Fruit fly (Drosophila melanogaster) whole organism, embryonic: ENCODE results near the gene Hrd3.
A peak's percentile ranks its signal among the peaks of the same experiment; 100 is the strongest.

ENCODE experiments used
- Aef1 ChIP-seq: fragments of 200-800 bp; sonication (Bioruptor generic); IDR thresholded peaks from 3 replicates; pipeline ENCODE4 v1.3.6; 2022; ENCODE audit warnings: missing biosample characterization, missing genetic modification characterization
- Antp ChIP-seq: fragments of 200-800 bp; sonication (Bioruptor generic); optimal IDR thresholded peaks from 3 replicates; lab custom pipeline; 2016; ENCODE audit warnings: missing biosample characterization, missing genetic modification characterization
- CG10366 ChIP-seq: fragments of 200-800 bp; sonication (Bioruptor generic); IDR thresholded peaks from 2 replicates; pipeline ENCODE4 v1.3.6; 2022; ENCODE audit warnings: missing biosample characterization, missing genetic modification characterization
- CG1233 ChIP-seq: fragments of 200-800 bp; sonication (Bioruptor generic); optimal IDR thresholded peaks from 4 replicates; lab custom pipeline; 2018; ENCODE audit warnings: missing biosample characterization, mild to moderate bottlenecking, missing genetic modification characterization
- CG12391 ChIP-seq: fragments of 200-800 bp; sonication (Bioruptor generic); optimal IDR thresholded peaks from 3 replicates; lab custom pipeline; 2018; ENCODE audit warnings: missing biosample characterization, mild to moderate bottlenecking, missing genetic modification characterization, moderate library complexity
- CG12744 ChIP-seq: fragments of 200-800 bp; sonication (Bioruptor generic); optimal IDR thresholded peaks from 2 replicates; lab custom pipeline; 2016; ENCODE audit warnings: missing biosample characterization, missing genetic modification characterization
- CG13624 ChIP-seq: fragments of 200-800 bp; sonication (Bioruptor generic); optimal IDR thresholded peaks from 2 replicates; lab custom pipeline; 2016; ENCODE audit warnings: missing biosample characterization, missing genetic modification characterization
- CG14050 ChIP-seq: fragments of 200-800 bp; sonication (Bioruptor generic); IDR thresholded peaks from 3 replicates; pipeline ENCODE4 v1.3.6; 2022; ENCODE audit warnings: missing biosample characterization, missing genetic modification characterization
- CG14441 ChIP-seq: fragments of 200-800 bp; sonication (Bioruptor generic); IDR thresholded peaks from 2 replicates; pipeline ENCODE4 v1.3.6; 2022; ENCODE audit warnings: missing biosample characterization, missing genetic modification characterization
- CG14860 ChIP-seq: fragments of 200-800 bp; sonication (Bioruptor generic); IDR thresholded peaks from 3 replicates; pipeline ENCODE4 v1.3.6; 2022; ENCODE audit warnings: missing biosample characterization, missing genetic modification characterization; ENCODE audit not compliant: partially characterized antibody
- CG15601 ChIP-seq: fragments of 200-800 bp; sonication (Bioruptor generic); optimal IDR thresholded peaks from 3 replicates; lab custom pipeline; 2019; ENCODE audit warnings: missing biosample characterization, mild to moderate bottlenecking, missing genetic modification characterization, moderate library complexity
- CG17912 ChIP-seq: fragments of 200-800 bp; sonication (Bioruptor generic); optimal IDR thresholded peaks from 2 replicates; lab custom pipeline; 2018; ENCODE audit warnings: missing biosample characterization, mild to moderate bottlenecking, missing genetic modification characterization
- CG3065 ChIP-seq: fragments of 200-800 bp; sonication (Bioruptor generic); optimal IDR thresholded peaks from 2 replicates; lab custom pipeline; 2016; ENCODE audit warnings: missing biosample characterization, missing genetic modification characterization
- CG33557 ChIP-seq: fragments of 200-800 bp; sonication (Bioruptor generic); optimal IDR thresholded peaks from 2 replicates; lab custom pipeline; 2019; ENCODE audit warnings: missing biosample characterization, mild to moderate bottlenecking, missing genetic modification characterization, moderate library complexity
- CG3838 ChIP-seq: fragments of 200-800 bp; sonication (Bioruptor generic); optimal IDR thresholded peaks from 3 replicates; lab custom pipeline; 2016; ENCODE audit warnings: missing biosample characterization, missing genetic modification characterization
- CG4404 ChIP-seq: fragments of 200-800 bp; sonication (Bioruptor generic); IDR thresholded peaks from 2 replicates; pipeline ENCODE4 v1.3.6; 2022; ENCODE audit warnings: missing biosample characterization, missing genetic modification characterization
- CG7372 ChIP-seq: fragments of 200-800 bp; sonication (Bioruptor generic); IDR thresholded peaks from 2 replicates; pipeline ENCODE4 v1.3.6; 2022; ENCODE audit warnings: missing biosample characterization, missing genetic modification characterization
- CG7556 ChIP-seq: fragments of 200-800 bp; sonication (Bioruptor generic); optimal IDR thresholded peaks from 2 replicates; lab custom pipeline; 2017; ENCODE audit warnings: missing biosample characterization, mild to moderate bottlenecking, missing genetic modification characterization
- CG7745 ChIP-seq: fragments of 200-800 bp; sonication (Bioruptor generic); optimal IDR thresholded peaks from 2 replicates; lab custom pipeline; 2018; ENCODE audit warnings: missing biosample characterization, mild to moderate bottlenecking, missing genetic modification characterization, moderate library complexity
- CG7786 ChIP-seq: fragments of 200-800 bp; sonication (Bioruptor generic); optimal IDR thresholded peaks from 2 replicates; lab custom pipeline; 2016; ENCODE audit warnings: missing biosample characterization, missing genetic modification characterization
- CG7839 ChIP-seq: fragments of 200-800 bp; sonication (Bioruptor generic); optimal IDR thresholded peaks from 3 replicates; lab custom pipeline; 2018; ENCODE audit warnings: missing biosample characterization, mild to moderate bottlenecking, missing genetic modification characterization, moderate library complexity
- CTCF ChIP-seq: fragments of 200-800 bp; sonication (Bioruptor generic); optimal IDR thresholded peaks from 2 replicates; lab custom pipeline; 2017; ENCODE audit warnings: missing biosample characterization, mild to moderate bottlenecking, missing genetic modification characterization, moderate library complexity
- D ChIP-seq, 2 experiments: fragments of 200-800 bp in 1 of 2; fragments of >200 bp in 1 of 2; sonication (Bioruptor generic) in 1 of 2; optimal IDR thresholded peaks; 2 replicates in 1 of 2; 3 replicates in 1 of 2; lab custom pipeline; 2017; ENCODE audit warnings: mild to moderate bottlenecking in 1 of 2, missing biosample characterization in 1 of 2, missing genetic modification characterization in 1 of 2, missing genetic modification reagents in 1 of 2
- Dip3 ChIP-seq: fragments of 200-800 bp; sonication (Bioruptor generic); optimal IDR thresholded peaks from 3 replicates; lab custom pipeline; 2016; ENCODE audit warnings: missing biosample characterization, missing genetic modification characterization
- Ets65A ChIP-seq: fragments of 200-800 bp; sonication (Bioruptor generic); peaks from one replicate; lab custom pipeline; 2016; ENCODE audit warnings: missing biosample characterization, missing genetic modification characterization
- H2.0 ChIP-seq: fragments of 200-800 bp; sonication (Bioruptor generic); IDR thresholded peaks from 2 replicates; pipeline ENCODE4 v1.3.6; 2022; ENCODE audit warnings: missing biosample characterization, missing genetic modification characterization
- HLHmδ ChIP-seq: fragments of 200-800 bp; sonication (Bioruptor generic); optimal IDR thresholded peaks from 2 replicates; lab custom pipeline; 2018; ENCODE audit warnings: missing biosample characterization, mild to moderate bottlenecking, missing genetic modification characterization, moderate library complexity
- MTF-1 ChIP-seq: fragments of 200-800 bp; sonication (Bioruptor generic); optimal IDR thresholded peaks from 2 replicates; lab custom pipeline; 2018; ENCODE audit warnings: missing biosample characterization, mild to moderate bottlenecking, missing genetic modification characterization, borderline replicate concordance
- Meics ChIP-seq: fragments of 200-800 bp; sonication (Bioruptor generic); optimal IDR thresholded peaks from 2 replicates; lab custom pipeline; 2017; ENCODE audit warnings: missing biosample characterization, mild to moderate bottlenecking, missing genetic modification characterization
- Tbp ChIP-seq: fragments of >200 bp; optimal IDR thresholded peaks from 2 replicates; lab custom pipeline; 2018; ENCODE audit warnings: missing biosample characterization, missing genetic modification characterization
- Xrp1 ChIP-seq: fragments of 200-800 bp; sonication (Bioruptor generic); IDR thresholded peaks from 2 replicates; pipeline ENCODE4 v1.3.6; 2022; ENCODE audit warnings: missing biosample characterization, missing genetic modification characterization
- ac ChIP-seq: fragments of 200-800 bp; sonication (Bioruptor generic); optimal IDR thresholded peaks from 3 replicates; lab custom pipeline; 2017; ENCODE audit warnings: missing biosample characterization, mild to moderate bottlenecking, missing genetic modification characterization
- ato ChIP-seq: fragments of 200-800 bp; sonication (Bioruptor generic); IDR thresholded peaks from 2 replicates; pipeline ENCODE4 v1.3.6; 2022; ENCODE audit warnings: missing biosample characterization, missing genetic modification characterization; ENCODE audit not compliant: partially characterized antibody
- bigmax ChIP-seq: fragments of 200-800 bp; sonication (Bioruptor generic); optimal IDR thresholded peaks from 2 replicates; lab custom pipeline; 2018; ENCODE audit warnings: missing biosample characterization, mild to moderate bottlenecking, missing genetic modification characterization
- caup ChIP-seq: fragments of 200-800 bp; sonication (Bioruptor generic); optimal IDR thresholded peaks from 3 replicates; lab custom pipeline; 2017; ENCODE audit warnings: missing biosample characterization, mild to moderate bottlenecking, missing genetic modification characterization, moderate library complexity; ENCODE audit not compliant: severe bottlenecking
- cg ChIP-seq: fragments of 200-800 bp; sonication (Bioruptor generic); optimal IDR thresholded peaks from 3 replicates; lab custom pipeline; 2019; ENCODE audit warnings: missing biosample characterization, mild to moderate bottlenecking, missing genetic modification characterization, moderate library complexity
- croc ChIP-seq: fragments of 200-800 bp; sonication (Bioruptor generic); conservative IDR thresholded peaks from 3 replicates; pipeline ENCODE4 v1.3.6; 2022; ENCODE audit warnings: missing biosample characterization, missing genetic modification characterization
- crol ChIP-seq: fragments of 200-800 bp; sonication (Bioruptor generic); IDR thresholded peaks from 2 replicates; pipeline ENCODE4 v1.3.6; 2022; ENCODE audit warnings: missing biosample characterization, missing genetic modification characterization
- luna ChIP-seq: fragments of 200-800 bp; sonication (Bioruptor generic); optimal IDR thresholded peaks from 2 replicates; lab custom pipeline; 2016; ENCODE audit warnings: missing biosample characterization, missing genetic modification characterization
- maf-S ChIP-seq: fragments of 200-800 bp; sonication (Bioruptor generic); optimal IDR thresholded peaks from 2 replicates; lab custom pipeline; 2016; ENCODE audit warnings: missing biosample characterization, missing genetic modification characterization
- mirr ChIP-seq: fragments of 200-800 bp; sonication (Bioruptor generic); optimal IDR thresholded peaks from 3 replicates; lab custom pipeline; 2018; ENCODE audit warnings: missing biosample characterization, mild to moderate bottlenecking, missing genetic modification characterization
- odd ChIP-seq: fragments of 200-800 bp; sonication (Bioruptor generic); optimal IDR thresholded peaks from 2 replicates; lab custom pipeline; 2017; ENCODE audit warnings: missing biosample characterization, mild to moderate bottlenecking, missing genetic modification characterization
- ranshi ChIP-seq: fragments of 200-800 bp; sonication (Bioruptor generic); IDR thresholded peaks from 2 replicates; pipeline ENCODE4 v1.3.6; 2022; ENCODE audit warnings: missing biosample characterization, missing genetic modification characterization
- rib ChIP-seq: fragments of 200-800 bp; sonication (Bioruptor generic); IDR thresholded peaks from 2 replicates; pipeline ENCODE4 v1.3.6; 2022; ENCODE audit warnings: missing biosample characterization, missing genetic modification characterization
- sc ChIP-seq, 3 experiments: fragments of >200 bp in 2 of 3; fragments of 200-800 bp in 1 of 3; sonication (Bioruptor generic) in 1 of 3; optimal IDR thresholded peaks; 2 replicates in 2 of 3; 3 replicates in 1 of 3; lab custom pipeline; 2017; ENCODE audit warnings: mild to moderate bottlenecking in 1 of 3, missing biosample characterization in 1 of 3, missing genetic modification characterization in 1 of 3, missing genetic modification reagents in 1 of 3
- sens ChIP-seq: fragments of 200-800 bp; sonication (Bioruptor generic); peaks from one replicate; lab custom pipeline; 2016; ENCODE audit warnings: missing biosample characterization, missing genetic modification characterization
- slou ChIP-seq: fragments of 200-800 bp; sonication (Bioruptor generic); optimal IDR thresholded peaks from 3 replicates; lab custom pipeline; 2016; ENCODE audit warnings: missing biosample characterization, missing genetic modification characterization
- sqz ChIP-seq: fragments of 200-800 bp; sonication (Bioruptor generic); optimal IDR thresholded peaks from 3 replicates; lab custom pipeline; 2018; ENCODE audit warnings: missing biosample characterization, mild to moderate bottlenecking, missing genetic modification characterization
- stc ChIP-seq: fragments of 200-800 bp; sonication (Bioruptor generic); IDR thresholded peaks from 2 replicates; pipeline ENCODE4 v1.3.6; 2022; ENCODE audit warnings: missing biosample characterization, missing genetic modification characterization
- wor ChIP-seq: fragments of 200-800 bp; sonication (Bioruptor generic); IDR thresholded peaks from 2 replicates; pipeline ENCODE4 v1.3.6; 2022; ENCODE audit warnings: missing biosample characterization, missing genetic modification characterization

Gene Hrd3

dm6 chr3R:23723381-23724034 is 34.8 kb downstream of the Hrd3 start (continued):
- TF ChIP-seq cg: peak; percentile 63
- no peak for TF ChIP-seq CG7556 (GFP tag; lab: Kevin White, UChicago)
- TF ChIP-seq odd: peak; percentile 12
- no peak for TF ChIP-seq luna (GFP tag; lab: Kevin White, UChicago)
- no peak for TF ChIP-seq slou
- TF ChIP-seq croc (GFP tag; lab: Robert Waterston, UW): no peak; the same call in 2 of the 3 replicates
- TF ChIP-seq maf-S: no peak
- TF ChIP-seq crol (GFP tag; lab: Robert Waterston, UW): 0 out of 2 replicates have a peak, but pooled peaks have one; percentile 3
- TF ChIP-seq bigmax (GFP tag; lab: Kevin White, UChicago): peak; percentile 26
- TF ChIP-seq wor: no peak
- TF ChIP-seq rib: peak; percentile 3; the same call in 1 of the 2 replicates
- no peak for TF ChIP-seq Antp (GFP tag; lab: Kevin White, UChicago)
- TF ChIP-seq ac (GFP tag; lab: Kevin White, UChicago): no peak
- no peak for TF ChIP-seq Ets65A
- TF ChIP-seq CG13624 (GFP tag; lab: Kevin White, UChicago): no peak
- TF ChIP-seq Meics (GFP tag; lab: Kevin White, UChicago): peak; percentile 68
- peak; percentile 49 for TF ChIP-seq sqz (GFP tag; lab: Kevin White, UChicago)
- TF ChIP-seq CG14441 (GFP tag; lab: Robert Waterston, UW): peak; percentile 43; the same call in 1 of the 2 replicates
- TF ChIP-seq H2.0 (GFP tag; lab: Robert Waterston, UW): no peak
- no peak for TF ChIP-seq CG12744
- peak; percentile 36 for TF ChIP-seq HLHmδ (GFP tag; lab: Kevin White, UChicago)
- TF ChIP-seq CG1233 (GFP tag; lab: Kevin White, UChicago): peak; percentile 36
- TF ChIP-seq CG7745 (tag; lab: Kevin White, UChicago): no peak
- no peak for TF ChIP-seq CG12391
- no peak for TF ChIP-seq CTCF (GFP tag; lab: Kevin White, UChicago)
- peak; percentile 73 for TF ChIP-seq stc (GFP tag; lab: Robert Waterston, UW)
- no peak for TF ChIP-seq ato (GFP tag; lab: Robert Waterston, UW)
- TF ChIP-seq CG3065: no peak
- peak; percentile 30 for TF ChIP-seq CG33557 (GFP tag; lab: Kevin White, UChicago)
- no peak for TF ChIP-seq Tbp (GFP tag; lab: Kevin White, UChicago)
- TF ChIP-seq CG15601: peak; percentile 60
- TF ChIP-seq mirr (GFP tag; lab: Kevin White, UChicago): peak; percentile 74
- peak; percentile 61; the same call in 1 of the 2 replicates for TF ChIP-seq ranshi (GFP tag; lab: Robert Waterston, UW)
- TF ChIP-seq sc (optimal IDR thresholded peaks at IDR 0.05; lab: Kevin White, UChicago): no peak
- peak; percentile 43 for TF ChIP-seq sc (GFP tag; optimal IDR thresholded peaks at IDR 0.05; lab: Kevin White, UChicago)
- TF ChIP-seq CG7839 (tag; lab: Kevin White, UChicago): peak; percentile 22
- no peak for TF ChIP-seq Aef1 (GFP tag; lab: Robert Waterston, UW)
- peak; percentile 27 for TF ChIP-seq caup (GFP tag; lab: Kevin White, UChicago)
- no peak for TF ChIP-seq CG4404 (GFP tag; lab: Robert Waterston, UW)
- TF ChIP-seq CG14050: peak; percentile 69; the same call in 2 of the 3 replicates
- peak; percentile 90 for TF ChIP-seq Xrp1 (GFP tag; lab: Robert Waterston, UW)
- no peak for TF ChIP-seq D (optimal IDR thresholded peaks at IDR 0.05; lab: Kevin White, UChicago)
- peak; percentile 31 for TF ChIP-seq D (GFP tag; optimal IDR thresholded peaks at IDR 0.05; lab: Kevin White, UChicago)
- no peak for TF ChIP-seq CG14860 (GFP tag; lab: Robert Waterston, UW)
- TF ChIP-seq CG17912 (GFP tag; lab: Kevin White, UChicago): peak; percentile 32
- TF ChIP-seq sens (GFP tag; lab: Kevin White, UChicago): peak; percentile 93
- no peak for TF ChIP-seq CG7786 (GFP tag; lab: Kevin White, UChicago)
- TF ChIP-seq CG7372 (GFP tag; lab: Robert Waterston, UW): no peak
- no peak for TF ChIP-seq CG3838
- TF ChIP-seq CG10366: no peak
- no peak for TF ChIP-seq Dip3 (GFP tag; lab: Kevin White, UChicago)
- TF ChIP-seq MTF-1: peak; percentile 95
